Fruit fly (Drosophila melanogaster) whole organism, embryonic: ENCODE data around the gene lin-52.
A peak's percentile ranks its signal among the peaks of the same experiment; 100 is the strongest.

Experiments used
- Asciz ChIP-seq: fragments of 200-800 bp; sonication (Bioruptor generic); optimal IDR thresholded peaks from 2 replicates; lab custom pipeline; 2017; ENCODE audit warnings: missing biosample characterization, mild to moderate bottlenecking, missing genetic modification characterization, missing genetic modification reagents
- CG10565 ChIP-seq: fragments of 200-800 bp; sonication (Bioruptor generic); optimal IDR thresholded peaks from 3 replicates; lab custom pipeline; 2016; ENCODE audit warnings: missing biosample characterization, mild to moderate bottlenecking, missing genetic modification characterization
- CG13624 ChIP-seq: fragments of 200-800 bp; sonication (Bioruptor generic); optimal IDR thresholded peaks from 2 replicates; lab custom pipeline; 2016; ENCODE audit warnings: missing biosample characterization, missing genetic modification characterization
- CG3281 ChIP-seq: fragments of 200-800 bp; sonication (Bioruptor generic); optimal IDR thresholded peaks from 3 replicates; lab custom pipeline; 2017; ENCODE audit warnings: missing biosample characterization, mild to moderate bottlenecking, missing genetic modification characterization
- CG8089 ChIP-seq: fragments of 200-800 bp; sonication (Bioruptor generic); optimal IDR thresholded peaks from 3 replicates; lab custom pipeline; 2016; ENCODE audit warnings: missing biosample characterization, missing genetic modification characterization
- CG8281 ChIP-seq: fragments of 200-800 bp; sonication (Bioruptor generic); optimal IDR thresholded peaks from 2 replicates; lab custom pipeline; 2018; ENCODE audit warnings: missing biosample characterization, mild to moderate bottlenecking, missing genetic modification characterization, moderate library complexity
- CG8388 ChIP-seq: fragments of 200-800 bp; sonication (Bioruptor generic); optimal IDR thresholded peaks from 2 replicates; lab custom pipeline; 2019; ENCODE audit warnings: missing biosample characterization, mild to moderate bottlenecking, missing genetic modification characterization, moderate library complexity
- CG8924 ChIP-seq: fragments of 200-800 bp; optimal IDR thresholded peaks from 3 replicates; lab custom pipeline; 2019; ENCODE audit warnings: missing biosample characterization, mild to moderate bottlenecking, missing genetic modification characterization, moderate library complexity
- CHES-1-like ChIP-seq: fragments of 200-800 bp; sonication (Bioruptor generic); optimal IDR thresholded peaks from 2 replicates; lab custom pipeline; 2016; ENCODE audit warnings: missing biosample characterization, missing genetic modification characterization
- Dfd ChIP-seq, 2 experiments: fragments of >200 bp; optimal IDR thresholded peaks; 2 replicates each; lab custom pipeline; 2017; ENCODE audit warnings: missing biosample characterization in 2 of 2, missing genetic modification characterization in 2 of 2
- HHEX ChIP-seq: fragments of 200-800 bp; sonication (Bioruptor generic); optimal IDR thresholded peaks from 3 replicates; lab custom pipeline; 2017; ENCODE audit warnings: missing biosample characterization, mild to moderate bottlenecking, missing genetic modification characterization, missing genetic modification reagents
- HLH3B ChIP-seq: fragments of 200-800 bp; sonication (Bioruptor generic); IDR thresholded peaks from 2 replicates; pipeline ENCODE4 v1.3.6; 2022; ENCODE audit warnings: missing biosample characterization, missing genetic modification characterization
- HLH4C ChIP-seq: fragments of 200-800 bp; sonication (Bioruptor generic); IDR thresholded peaks from 3 replicates; pipeline ENCODE4 v1.3.6; 2022; ENCODE audit warnings: missing biosample characterization, missing genetic modification characterization; ENCODE audit not compliant: partially characterized antibody
- Hr51 ChIP-seq, 2 experiments: fragments of 200-800 bp; sonication (Bioruptor generic); optimal IDR thresholded peaks; 2 replicates in 1 of 2; 3 replicates in 1 of 2; lab custom pipeline; 2016 to 2018; ENCODE audit warnings: missing biosample characterization in 2 of 2, missing genetic modification characterization in 2 of 2, mild to moderate bottlenecking in 1 of 2, moderate library complexity in 1 of 2
- MBD-R2 ChIP-seq: fragments of 200-800 bp; sonication (Bioruptor generic); IDR thresholded peaks from 2 replicates; pipeline ENCODE4 v1.3.6; 2022; ENCODE audit warnings: missing biosample characterization, missing genetic modification characterization
- Med ChIP-seq: fragments of 200-800 bp; sonication (Bioruptor generic); peaks from one replicate; lab custom pipeline; 2016; ENCODE audit warnings: missing biosample characterization, missing genetic modification characterization, mild to moderate bottlenecking, inconsistent platforms, moderate library complexity
- Myb ChIP-seq: fragments of 200-800 bp; sonication (Bioruptor generic); optimal IDR thresholded peaks from 2 replicates; lab custom pipeline; 2016; ENCODE audit warnings: missing biosample characterization, missing genetic modification characterization
- NFAT ChIP-seq: fragments of 200-800 bp; sonication (Bioruptor generic); IDR thresholded peaks from 2 replicates; pipeline ENCODE4 v1.3.6; 2022; ENCODE audit warnings: missing biosample characterization, missing genetic modification characterization
- Nf-YC ChIP-seq: fragments of 200-800 bp; optimal IDR thresholded peaks from 3 replicates; lab custom pipeline; 2019; ENCODE audit warnings: missing biosample characterization, mild to moderate bottlenecking, missing genetic modification characterization, moderate library complexity
- Stat92E ChIP-seq, 3 experiments: fragments of >200 bp in 2 of 3; fragments of 200-800 bp in 1 of 3; sonication (Bioruptor generic) in 1 of 3; optimal IDR thresholded peaks; 2 replicates each; lab custom pipeline; 2017 to 2019; ENCODE audit warnings: missing biosample characterization in 3 of 3, missing genetic modification characterization in 3 of 3, mild to moderate bottlenecking in 1 of 3, moderate library complexity in 1 of 3
- Vsx1 ChIP-seq: fragments of 200-800 bp; sonication (Bioruptor generic); optimal IDR thresholded peaks from 2 replicates; lab custom pipeline; 2017; ENCODE audit warnings: missing biosample characterization, mild to moderate bottlenecking, missing genetic modification characterization, missing genetic modification reagents
- abd-A ChIP-seq: fragments of 200-800 bp; sonication (Bioruptor generic); optimal IDR thresholded peaks from 3 replicates; lab custom pipeline; 2019; ENCODE audit warnings: missing biosample characterization, mild to moderate bottlenecking, missing genetic modification characterization, moderate library complexity
- amos ChIP-seq: fragments of 200-800 bp; sonication (Bioruptor generic); IDR thresholded peaks from 2 replicates; pipeline ENCODE4 v1.3.6; 2022; ENCODE audit warnings: missing biosample characterization, missing genetic modification characterization; ENCODE audit not compliant: partially characterized antibody
- chif ChIP-seq, 2 experiments: fragments of 200-800 bp; sonication (Bioruptor generic); optimal IDR thresholded peaks; 3 replicates each; lab custom pipeline; 2016; ENCODE audit warnings: missing biosample characterization in 2 of 2, missing genetic modification characterization in 2 of 2
- crol ChIP-seq: fragments of 200-800 bp; sonication (Bioruptor generic); IDR thresholded peaks from 2 replicates; pipeline ENCODE4 v1.3.6; 2022; ENCODE audit warnings: missing biosample characterization, missing genetic modification characterization
- dan ChIP-seq: fragments of 200-800 bp; sonication (Bioruptor generic); IDR thresholded peaks from 2 replicates; pipeline ENCODE4 v1.3.6; 2022; ENCODE audit warnings: missing biosample characterization, missing genetic modification characterization
- disco-r ChIP-seq: fragments of 200-800 bp; sonication (Bioruptor generic); optimal IDR thresholded peaks from 2 replicates; lab custom pipeline; 2016; ENCODE audit warnings: missing biosample characterization, missing genetic modification characterization
- emc ChIP-seq: fragments of 200-800 bp; sonication (Bioruptor generic); optimal IDR thresholded peaks from 2 replicates; lab custom pipeline; 2016; ENCODE audit warnings: missing biosample characterization, missing genetic modification characterization
- en ChIP-seq: fragments of 200-800 bp; sonication (Bioruptor generic); optimal IDR thresholded peaks from 2 replicates; lab custom pipeline; 2016; ENCODE audit warnings: missing biosample characterization, missing genetic modification characterization
- grau ChIP-seq: fragments of 200-800 bp; optimal IDR thresholded peaks from 3 replicates; lab custom pipeline; 2019; ENCODE audit warnings: missing biosample characterization, mild to moderate bottlenecking, missing genetic modification characterization, moderate library complexity
- gt ChIP-seq: fragments of 200-800 bp; sonication (Bioruptor generic); IDR thresholded peaks from 2 replicates; pipeline ENCODE4 v1.3.6; 2022; ENCODE audit warnings: missing biosample characterization, missing genetic modification characterization
- ham ChIP-seq: fragments of 200-800 bp; sonication (Bioruptor generic); IDR thresholded peaks from 2 replicates; pipeline ENCODE4 v1.3.6; 2022; ENCODE audit warnings: missing biosample characterization, missing genetic modification characterization
- hbn ChIP-seq: fragments of 200-800 bp; sonication (Bioruptor generic); IDR thresholded peaks from 2 replicates; pipeline ENCODE4 v1.3.6; 2022; ENCODE audit warnings: missing biosample characterization, missing genetic modification characterization; ENCODE audit not compliant: partially characterized antibody
- lmd ChIP-seq: fragments of 200-800 bp; sonication (Bioruptor generic); IDR thresholded peaks from 2 replicates; pipeline ENCODE4 v1.3.6; 2022; ENCODE audit warnings: missing biosample characterization, missing genetic modification characterization
- lov ChIP-seq, 2 experiments: fragments of 200-800 bp in 1 of 2; fragments of >200 bp in 1 of 2; sonication (Bioruptor generic) in 1 of 2; IDR thresholded peaks in 1 of 2; optimal IDR thresholded peaks in 1 of 2; 2 replicates in 1 of 2; 3 replicates in 1 of 2; pipeline versions ENCODE4 v1.3.6 to Lab custom; 2017 to 2022; ENCODE audit warnings: missing biosample characterization in 1 of 2, missing genetic modification characterization in 1 of 2
- oc ChIP-seq: fragments of 200-800 bp; sonication (Bioruptor generic); optimal IDR thresholded peaks from 2 replicates; lab custom pipeline; 2018; ENCODE audit warnings: missing biosample characterization, mild to moderate bottlenecking, missing genetic modification characterization, moderate library complexity
- peb ChIP-seq: fragments of 200-800 bp; sonication (Bioruptor generic); IDR thresholded peaks from 2 replicates; pipeline ENCODE4 v1.3.6; 2022; ENCODE audit warnings: missing biosample characterization, missing genetic modification characterization
- ranshi ChIP-seq: fragments of 200-800 bp; sonication (Bioruptor generic); IDR thresholded peaks from 2 replicates; pipeline ENCODE4 v1.3.6; 2022; ENCODE audit warnings: missing biosample characterization, missing genetic modification characterization
- ro ChIP-seq: fragments of 200-800 bp; sonication (Bioruptor generic); IDR thresholded peaks from 2 replicates; pipeline ENCODE4 v1.3.6; 2022; ENCODE audit warnings: missing biosample characterization, missing genetic modification characterization
- sc ChIP-seq, 3 experiments: fragments of >200 bp in 2 of 3; fragments of 200-800 bp in 1 of 3; sonication (Bioruptor generic) in 1 of 3; optimal IDR thresholded peaks; 2 replicates in 2 of 3; 3 replicates in 1 of 3; lab custom pipeline; 2017; ENCODE audit warnings: mild to moderate bottlenecking in 1 of 3, missing biosample characterization in 1 of 3, missing genetic modification characterization in 1 of 3, missing genetic modification reagents in 1 of 3
- sens ChIP-seq: fragments of 200-800 bp; sonication (Bioruptor generic); peaks from one replicate; lab custom pipeline; 2016; ENCODE audit warnings: missing biosample characterization, missing genetic modification characterization
- unpg ChIP-seq: fragments of 200-800 bp; sonication (Bioruptor generic); optimal IDR thresholded peaks from 3 replicates; lab custom pipeline; 2018; ENCODE audit warnings: missing biosample characterization, mild to moderate bottlenecking, missing genetic modification characterization, moderate library complexity

Gene lin-52

DNA sequence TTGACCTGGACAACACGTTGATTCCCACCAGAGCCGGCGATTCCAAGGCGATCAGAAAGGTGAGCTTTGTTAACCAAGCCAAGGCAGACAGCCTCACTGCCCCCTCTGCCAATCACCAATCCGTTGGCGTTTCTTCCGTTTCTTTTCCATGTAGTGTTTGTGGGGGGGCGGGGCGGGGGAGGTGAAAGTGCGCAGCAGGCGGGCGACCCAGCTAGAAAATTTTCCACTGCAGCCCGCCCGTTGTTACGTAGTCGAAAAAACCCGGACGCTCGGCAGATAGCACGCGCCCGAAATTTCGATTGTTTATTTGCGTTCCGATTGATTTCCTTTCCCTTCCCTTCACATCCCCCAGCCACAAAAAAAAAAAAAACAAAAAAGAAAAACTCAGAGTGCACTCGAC, 1.4 kb upstream of the lin-52 start (continued):
- peak; percentile 71; the same call in 1 of the 2 replicates for TF ChIP-seq NFAT (GFP tag; lab: Robert Waterston, UW)
- TF ChIP-seq dan: no peak
- TF ChIP-seq ro (GFP tag; lab: Robert Waterston, UW): no peak
- TF ChIP-seq, all 482 proteins: peak for 12

DNA sequence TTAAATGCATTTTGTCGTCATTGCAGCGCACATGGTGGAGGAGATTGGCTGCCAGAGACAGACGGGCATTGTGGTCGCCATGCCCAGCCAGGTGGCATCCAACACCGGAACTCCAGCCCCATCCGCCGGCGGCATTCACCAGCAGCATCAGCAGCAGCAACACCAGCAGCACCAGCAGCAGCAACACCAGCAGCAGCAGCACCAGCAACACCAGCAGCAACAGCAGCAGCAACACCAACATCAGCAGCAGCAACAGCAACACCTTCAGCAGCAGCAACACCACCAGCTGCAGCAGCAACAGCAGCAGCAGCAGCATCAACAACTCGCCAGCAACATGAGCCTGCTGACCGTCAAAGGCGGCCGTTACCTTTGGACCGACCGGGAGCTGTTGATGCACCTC, 1.9 kb downstream of the lin-52 start:
- TF ChIP-seq CG10565 (GFP tag; lab: Kevin White, UChicago) (no peak), CG8281 (tag; lab: Kevin White, UChicago) (no peak), Hr51 (GFP tag; optimal IDR thresholded peaks at IDR 0.05; lab: Kevin White, UChicago) (no peak), Vsx1 (GFP tag; lab: Kevin White, UChicago) (no peak), Med (GFP tag; lab: Kevin White, UChicago) (peak; percentile 14), en (GFP tag; lab: Kevin White, UChicago) (no peak), oc (tag; lab: Kevin White, UChicago) (no peak), Myb (GFP tag; lab: Kevin White, UChicago) (no peak), CG8924 (tag; lab: Kevin White, UChicago) (no peak), Stat92E (GFP tag; optimal IDR thresholded peaks at IDR 0.05; lab: Kevin White, UChicago) (no peak), HLH3B (GFP tag; lab: Robert Waterston, UW) (no peak), Dfd (GFP tag; optimal IDR thresholded peaks at IDR 0.05; lab: Kevin White, UChicago) (peak in 1 of 2 experiments; percentile 39)

DNA sequence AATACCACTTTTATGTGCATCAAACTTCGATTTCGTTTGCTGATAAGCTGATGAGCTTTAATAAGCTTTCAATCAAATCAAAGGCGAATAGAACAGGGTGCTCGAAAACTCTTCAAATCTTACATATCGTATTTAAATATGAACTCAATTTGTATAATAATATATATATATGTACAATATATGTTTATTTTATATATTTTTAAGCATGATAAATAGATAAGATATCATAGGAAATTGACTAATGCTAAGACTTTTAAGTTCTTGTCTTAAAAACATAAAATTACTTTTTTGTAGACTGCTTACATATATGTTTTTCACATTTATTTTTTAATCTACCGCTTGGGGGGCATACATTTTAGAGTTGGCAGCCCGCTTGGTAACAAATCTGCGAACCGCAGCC, 2.8 kb downstream of the lin-52 start, which contains the start of gene CG15772:
Gene CG15772, plus strand, starts transcription at position 301 of the 400 bp plus-strand sequence.
- TF ChIP-seq emc (GFP tag; lab: Kevin White, UChicago) (no peak), HLH4C (GFP tag; lab: Robert Waterston, UW) (no peak), CG13624 (GFP tag; lab: Kevin White, UChicago) (no peak), disco-r (no peak), CHES-1-like (no peak), HHEX (GFP tag; lab: Kevin White, UChicago) (no peak), CG8089 (GFP tag; lab: Kevin White, UChicago) (no peak), sens (GFP tag; lab: Kevin White, UChicago) (no peak), chif (GFP tag; optimal IDR thresholded peaks at IDR 0.05; lab: Kevin White, UChicago) (no peak), oc (tag; lab: Kevin White, UChicago) (no peak), abd-A (tag; lab: Kevin White, UChicago) (no peak), CG3281 (no peak)

DNA sequence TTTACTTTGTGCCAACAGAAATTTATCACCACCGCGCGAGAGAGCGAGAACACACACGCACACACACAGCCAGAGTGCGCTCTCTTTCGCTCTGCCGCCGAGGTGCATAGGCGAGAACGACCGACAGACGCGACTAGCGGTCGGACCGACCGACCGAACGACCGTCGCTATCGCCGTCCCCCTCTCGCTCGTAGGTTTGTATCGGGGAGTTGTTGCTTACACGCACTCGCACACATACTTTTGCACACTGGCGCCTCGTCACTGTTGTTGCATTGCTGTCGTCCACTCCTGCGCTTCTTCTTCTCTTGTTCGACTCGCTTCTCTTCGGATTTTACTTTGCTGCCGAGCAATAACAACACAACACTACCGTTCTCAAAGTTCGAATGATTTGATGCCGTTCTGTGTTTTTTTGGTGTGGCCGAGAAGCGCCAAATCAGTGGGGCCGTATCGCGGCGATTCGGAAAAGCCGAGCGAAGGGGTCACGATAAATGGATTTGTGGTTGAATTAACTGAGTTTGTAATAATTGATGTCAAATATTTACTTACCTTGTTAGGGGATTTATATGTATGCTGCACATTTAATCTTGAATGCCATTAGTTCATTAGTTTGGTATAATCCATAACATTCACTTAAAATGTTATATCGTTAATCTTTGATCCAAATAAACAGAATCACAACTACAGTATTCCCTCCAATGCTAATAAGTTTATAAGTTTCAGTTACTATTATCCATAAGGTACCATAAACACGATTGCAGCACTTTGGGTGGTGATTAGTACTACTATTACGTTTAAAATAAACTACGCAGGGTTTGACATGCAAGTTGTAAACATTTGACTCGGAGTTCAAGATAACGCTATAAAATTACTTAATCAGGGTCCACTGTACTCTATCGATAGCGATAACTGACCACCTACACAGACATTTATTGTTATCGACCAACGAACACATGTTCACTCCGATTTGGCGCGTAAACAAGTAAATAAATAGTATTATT, 7.6 kb downstream of the lin-52 start, which contains the start of the genes IntS6 and Rtel1:
Gene IntS6, minus strand, starts transcription at position 391 of the 998 bp plus-strand sequence.
Gene Rtel1, plus strand, starts transcription at position 884 of the 998 bp plus-strand sequence.
- TF ChIP-seq gt (GFP tag; lab: Robert Waterston, UW) (peak; percentile 61; the same call in 1 of the 2 replicates), peb (GFP tag; lab: Robert Waterston, UW) (peak; percentile 45; the same call in 1 of the 2 replicates), CG8388 (GFP tag; lab: Kevin White, UChicago) (peak; percentile 87), Asciz (GFP tag; lab: Kevin White, UChicago) (peak; percentile 66), ham (GFP tag; lab: Robert Waterston, UW) (peak; percentile 83), unpg (GFP tag; lab: Kevin White, UChicago) (peak; percentile 93), grau (tag; lab: Kevin White, UChicago) (peak; percentile 100), lmd (peak; percentile 93), crol (GFP tag; lab: Robert Waterston, UW) (peak; percentile 65), lov (optimal IDR thresholded peaks at IDR 0.05; lab: Kevin White, UChicago) (no peak), lov (GFP tag; IDR thresholded peaks at IDR 0.05; lab: Robert Waterston, UW) (peak; percentile 68; the same call in 1 of the 3 replicates), Nf-YC (tag; lab: Kevin White, UChicago) (peak; percentile 79), sc (optimal IDR thresholded peaks at IDR 0.05; lab: Kevin White, UChicago) (no peak), sc (GFP tag; optimal IDR thresholded peaks at IDR 0.05; lab: Kevin White, UChicago) (peak; percentile 74), amos (GFP tag; lab: Robert Waterston, UW) (peak; percentile 44; the same call in 1 of the 2 replicates), hbn (no peak), MBD-R2 (GFP tag; lab: Robert Waterston, UW) (peak; percentile 79), ranshi (peak; percentile 90)
